Worm (Caenorhabditis elegans): ENCODE data around the gene miro-1.
A peak's percentile ranks its signal among the peaks of the same experiment; 100 is the strongest.
"Not testable (repeated sequence)": the region's sequence is repeated elsewhere in the genome, so short reads cannot be mapped to it uniquely, and the experiment has no call there.

- TF ChIP-seq tbx-11 (GFP tag; IDR thresholded peaks at IDR 0.05), result 0 out of 2 replicates have a peak, but pooled peaks have one; percentile 50
- not testable (repeated sequence) for TF ChIP-seq B0310.2 (tag; optimal IDR thresholded peaks at IDR 0.05); hnd-1 (tag; optimal IDR thresholded peaks at IDR 0.05); ama-1 (optimal IDR thresholded peaks at IDR 0.05); ceh-13 (GFP tag; optimal IDR thresholded peaks at IDR 0.05); ceh-36 (tag; optimal IDR thresholded peaks at IDR 0.05); tra-4 (tag; optimal IDR thresholded peaks at IDR 0.05); aly-1 (tag; optimal IDR thresholded peaks at IDR 0.05); hmbx-1 (tag; optimal IDR thresholded peaks at IDR 0.05); flt-1 (GFP tag; IDR thresholded peaks at IDR 0.05)
- peak; percentile 51; the same call in 1 of the 2 replicates for TF ChIP-seq scrt-1 (GFP tag; IDR thresholded peaks at IDR 0.05)
- TF ChIP-seq pes-1 (GFP tag; IDR thresholded peaks at IDR 0.05), result peak; percentile 73
- peak; percentile 56; the same call in 1 of the 2 replicates for TF ChIP-seq tbx-37 (GFP tag; conservative IDR thresholded peaks at IDR 0.05)
- peak; percentile 3 for TF ChIP-seq F13C5.2 (tag; optimal IDR thresholded peaks at IDR 0.05)
Measured at ce11 chrIV:4727935-4728334, 12.3 kb upstream of the miro-1 start.
